Worm (Caenorhabditis elegans) whole organism, L4 larva: ENCODE measurements around the gene C37C3.18.

Experiments used
- aly-2 ChIP-seq: sonication (generic microtip); optimal IDR thresholded peaks from 2 replicates; lab custom pipeline; 2018; ENCODE audit warnings: missing biosample characterization, missing genetic modification characterization
- ama-1 ChIP-seq: fragments of 150-350 bp; optimal IDR thresholded peaks from 2 replicates; lab custom pipeline; 2014; ENCODE audit warnings: inconsistent platforms, mixed read lengths
- daf-12 ChIP-seq: fragments of 150-350 bp; optimal IDR thresholded peaks from 2 replicates; lab custom pipeline; 2014; ENCODE audit warnings: missing biosample characterization, missing genetic modification reagents, missing genetic modification characterization
- egl-27 ChIP-seq: sonication (generic microtip); optimal IDR thresholded peaks from 3 replicates; lab custom pipeline; 2017; ENCODE audit warnings: missing biosample characterization, missing genetic modification reagents, missing genetic modification characterization
- fos-1 ChIP-seq: fragments of 150-350 bp; optimal IDR thresholded peaks from 2 replicates; lab custom pipeline; 2014; ENCODE audit warnings: missing biosample characterization, missing genetic modification characterization
- hlh-30 ChIP-seq: sonication (generic microtip); optimal IDR thresholded peaks from 2 replicates; lab custom pipeline; 2017; ENCODE audit warnings: antibody characterized with exemption, mild to moderate bottlenecking, missing genetic modification characterization, missing compliant biosample characterization; ENCODE audit not compliant: insufficient read depth
- nhr-102 ChIP-seq: sonication (generic microtip); optimal IDR thresholded peaks from 2 replicates; lab custom pipeline; 2016; ENCODE audit warnings: mild to moderate bottlenecking, missing genetic modification characterization, moderate library complexity, missing compliant biosample characterization
- nhr-25 ChIP-seq: sonication (generic microtip); optimal IDR thresholded peaks from 2 replicates; lab custom pipeline; 2017; ENCODE audit warnings: missing genetic modification characterization, mild to moderate bottlenecking, missing compliant biosample characterization, antibody characterized with exemption, moderate library complexity, borderline replicate concordance; ENCODE audit not compliant: insufficient read depth
- pha-4 ChIP-seq, 2 experiments: fragments of 150-350 bp in 1 of 2; fragments of 200-800 bp in 1 of 2; sonication (Bioruptor generic) in 1 of 2; IDR thresholded peaks in 1 of 2; optimal IDR thresholded peaks in 1 of 2; 2 replicates each; pipeline versions ENCODE4 v1.3.6 to Lab custom; 2014 to 2022; ENCODE audit warnings: missing genetic modification characterization in 2 of 2, missing genetic modification reagents in 2 of 2, missing biosample characterization in 1 of 2, missing compliant biosample characterization in 1 of 2
- unc-130 ChIP-seq: sonication (generic microtip); optimal IDR thresholded peaks from 2 replicates; lab custom pipeline; 2016; ENCODE audit warnings: missing genetic modification reagents, missing genetic modification characterization, missing compliant biosample characterization

DNA sequence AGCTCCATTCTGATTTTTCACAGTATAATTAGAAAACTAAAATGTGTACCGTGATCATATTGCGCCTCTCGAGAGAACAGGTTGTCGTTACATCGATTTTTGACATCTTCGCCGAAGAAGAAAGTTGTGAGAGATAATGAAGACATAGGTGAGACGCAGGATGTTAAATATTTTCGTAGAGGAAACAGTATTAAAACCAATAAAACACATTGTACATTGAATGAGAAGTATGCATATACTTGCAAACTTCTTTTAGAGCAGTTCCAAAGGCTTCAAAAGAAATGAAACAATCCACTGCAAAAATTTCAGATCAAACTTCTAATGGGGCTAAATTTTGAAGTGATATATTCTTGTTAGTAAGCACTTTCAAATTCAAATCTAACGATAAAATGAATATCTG, 15.9 kb downstream of the C37C3.18 start, which contains the start of gene nipi-4:
- TF ChIP-seq ama-1 (lab: Kevin White, UChicago) (no peak), hlh-30 (no peak), unc-130 (GFP tag; lab: Kevin White, UChicago) (no peak), daf-12 (tag; lab: Kevin White, UChicago) (no peak), fos-1 (tag; lab: Kevin White, UChicago) (no peak), pha-4 (GFP tag; IDR thresholded peaks at IDR 0.05; lab: Robert Waterston, UW) (no peak), pha-4 (tag; optimal IDR thresholded peaks at IDR 0.05; lab: Kevin White, UChicago) (no peak), nhr-25 (tag; lab: Kevin White, UChicago) (no peak), nhr-102 (tag; lab: Kevin White, UChicago) (no peak), aly-2 (tag; lab: Kevin White, UChicago) (no peak), egl-27 (tag; lab: Kevin White, UChicago) (no peak)
